Worm (Caenorhabditis elegans) whole organism, L1 larva: ENCODE data around the gene Y54F10AL.1.
"Not testable (repeated sequence)": the region's sequence is repeated elsewhere in the genome, so short reads cannot be mapped to it uniquely, and the experiment has no call there.

Experiments
- ceh-82 ChIP-seq, 3 experiments: fragments of 150-350 bp in 1 of 3; sonication (generic microtip) in 2 of 3; optimal IDR thresholded peaks; 2 replicates each; lab custom pipeline; 2014 to 2017; ENCODE audit warnings: missing biosample characterization in 3 of 3, missing genetic modification characterization in 3 of 3
- nhr-84 ChIP-seq: sonication (generic microtip); optimal IDR thresholded peaks from 2 replicates; lab custom pipeline; 2017; ENCODE audit warnings: missing biosample characterization, missing genetic modification characterization
- unc-62 ChIP-seq: fragments of 150-350 bp; optimal IDR thresholded peaks from 2 replicates; lab custom pipeline; 2014; ENCODE audit warnings: missing biosample characterization, missing genetic modification reagents, missing genetic modification characterization

DNA sequence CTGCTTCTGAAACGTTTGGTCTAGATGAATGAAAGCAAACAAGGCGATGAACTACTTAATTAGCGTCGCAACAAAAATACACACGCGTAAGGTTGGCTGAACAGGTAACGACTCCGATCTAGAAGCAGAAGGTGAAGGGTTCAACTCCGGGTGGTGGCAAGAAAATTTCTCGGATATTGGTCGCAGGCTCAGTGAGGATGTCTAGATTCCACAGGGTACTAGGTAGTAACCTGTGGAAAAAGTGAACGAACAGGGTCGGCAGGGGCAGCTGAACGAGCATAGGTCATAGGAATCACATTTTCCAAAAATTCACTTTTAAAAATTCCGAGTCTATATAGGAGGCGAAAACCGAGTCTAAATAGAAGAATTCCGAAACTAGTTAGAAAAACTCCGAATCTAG is 27.1 kb upstream of the Y54F10AL.1 start:
- not testable (repeated sequence) for TF ChIP-seq unc-62; nhr-84 (tag; lab: Kevin White, UChicago); ceh-82 (tag; optimal IDR thresholded peaks at IDR 0.05; lab: Kevin White, UChicago)
